Worm (Caenorhabditis elegans) whole organism, early embryonic: ENCODE data around the gene srh-131.

Experiments
- F13C5.2 ChIP-seq: sonication (generic microtip); optimal IDR thresholded peaks from 2 replicates; lab custom pipeline; 2017; ENCODE audit warnings: mild to moderate bottlenecking, missing genetic modification characterization, inconsistent platforms, missing compliant biosample characterization
- ama-1 ChIP-seq: fragments of 150-350 bp; optimal IDR thresholded peaks from 2 replicates; lab custom pipeline; 2014
- ceh-13 ChIP-seq: fragments of 200-800 bp; sonication (Bioruptor generic); optimal IDR thresholded peaks from 2 replicates; lab custom pipeline; 2018; ENCODE audit warnings: mild to moderate bottlenecking, missing genetic modification characterization, missing compliant biosample characterization
- flt-1 ChIP-seq: fragments of 200-800 bp; sonication (Bioruptor generic); IDR thresholded peaks from 2 replicates; pipeline ENCODE4 v1.3.6; 2022; ENCODE audit warnings: missing genetic modification characterization, missing compliant biosample characterization
- hmbx-1 ChIP-seq: sonication (generic microtip); optimal IDR thresholded peaks from 2 replicates; lab custom pipeline; 2016; ENCODE audit warnings: mild to moderate bottlenecking, missing genetic modification characterization, missing compliant biosample characterization
- hmg-4 ChIP-seq: fragments of 200-800 bp; sonication (Bioruptor generic); optimal IDR thresholded peaks from 2 replicates; lab custom pipeline; 2018; ENCODE audit warnings: mild to moderate bottlenecking, missing genetic modification characterization, missing compliant biosample characterization
- pes-1 ChIP-seq: fragments of 200-800 bp; sonication (Bioruptor generic); IDR thresholded peaks from 2 replicates; pipeline ENCODE4 v1.3.6; 2022; ENCODE audit warnings: missing genetic modification reagents, missing genetic modification characterization, missing compliant biosample characterization
- scrt-1 ChIP-seq: fragments of 200-800 bp; sonication (Bioruptor generic); IDR thresholded peaks from 2 replicates; pipeline ENCODE4 v1.3.6; 2022; ENCODE audit warnings: missing genetic modification characterization, missing compliant biosample characterization
- tbx-37 ChIP-seq: fragments of 200-800 bp; sonication (Bioruptor generic); conservative IDR thresholded peaks from 2 replicates; pipeline ENCODE4 v1.3.6; 2022; ENCODE audit warnings: missing genetic modification reagents, missing genetic modification characterization, missing compliant biosample characterization
- tra-4 ChIP-seq: sonication (generic microtip); optimal IDR thresholded peaks from 2 replicates; lab custom pipeline; 2017; ENCODE audit warnings: missing genetic modification characterization, missing compliant biosample characterization

DNA sequence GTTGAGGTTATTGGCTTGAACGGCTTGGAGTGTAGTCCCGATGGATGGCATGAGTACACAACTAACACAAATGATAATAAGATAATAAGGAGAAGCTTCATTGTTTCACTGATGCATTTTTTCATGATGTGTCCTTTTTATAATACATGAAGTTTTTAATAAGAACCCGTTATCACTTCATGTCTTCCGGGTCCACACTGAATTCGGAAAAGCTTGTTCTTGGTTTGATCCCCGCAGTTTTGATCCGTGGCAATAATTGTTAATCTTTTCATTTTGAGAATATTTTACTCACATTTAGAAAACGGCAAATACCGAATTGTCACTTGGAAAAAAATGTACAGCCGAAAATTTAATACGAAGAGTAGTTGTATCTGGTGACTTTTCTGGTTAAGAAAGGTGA is 16.7 kb upstream of the srh-131 start, which contains the start of gene Y102A5C.27:
- TF ChIP-seq ceh-13 (GFP tag; lab: Kevin White, UChicago) (no peak), tbx-37 (GFP tag; lab: Robert Waterston, UW) (no peak), pes-1 (GFP tag; lab: Robert Waterston, UW) (no peak), hmg-4 (GFP tag; lab: Kevin White, UChicago) (no peak), ama-1 (lab: Kevin White, UChicago) (no peak), hmbx-1 (tag; lab: Kevin White, UChicago) (no peak), F13C5.2 (tag; lab: Kevin White, UChicago) (no peak), scrt-1 (GFP tag; lab: Robert Waterston, UW) (no peak), flt-1 (GFP tag; lab: Robert Waterston, UW) (no peak), tra-4 (tag; lab: Kevin White, UChicago) (no peak)
